Fruit fly (Drosophila melanogaster) whole organism, wandering third instar larva: ENCODE measurements around the gene crc.

Experiments used
- Dfd ChIP-seq: fragments of >200 bp; optimal IDR thresholded peaks from 2 replicates; lab custom pipeline; 2017; ENCODE audit warnings: missing biosample characterization, missing genetic modification characterization
- Rel ChIP-seq, 2 experiments: fragments of 200-800 bp; sonication (Bioruptor generic) in 1 of 2; optimal IDR thresholded peaks; 2 replicates in 1 of 2; 3 replicates in 1 of 2; lab custom pipeline; 2016 to 2019; ENCODE audit warnings: mild to moderate bottlenecking in 2 of 2, missing biosample characterization in 2 of 2, missing genetic modification characterization in 2 of 2, moderate library complexity in 1 of 2
- h ChIP-seq: fragments of 200-800 bp; sonication (Bioruptor generic); optimal IDR thresholded peaks from 3 replicates; lab custom pipeline; 2016; ENCODE audit warnings: missing biosample characterization, mild to moderate bottlenecking, missing genetic modification characterization
- psq ChIP-seq: fragments of 200-800 bp; sonication (Bioruptor generic); optimal IDR thresholded peaks from 3 replicates; lab custom pipeline; 2017; ENCODE audit warnings: missing biosample characterization, mild to moderate bottlenecking, missing genetic modification characterization, moderate library complexity

dm6 chr2L:21268140-21268539 is 42.5 kb upstream of the crc start:
- TF ChIP-seq h (GFP tag; lab: Kevin White, UChicago) = no peak
- TF ChIP-seq Dfd (GFP tag; lab: Kevin White, UChicago) = no peak
- TF ChIP-seq Rel (GFP tag; optimal IDR thresholded peaks at IDR 0.05; lab: Kevin White, UChicago) = no peak
- TF ChIP-seq Rel (tag; optimal IDR thresholded peaks at IDR 0.05; lab: Kevin White, UChicago) = no peak
- TF ChIP-seq psq (GFP tag; lab: Kevin White, UChicago) = no peak
